Worm (Caenorhabditis elegans): ENCODE data around the gene Y75B12A.2.

ce11 chrV:15127955-15128354 is 18.6 kb downstream of the Y75B12A.2 start, which contains the start of gene srr-7:
- TF ChIP-seq him-1 (tag; optimal IDR thresholded peaks at IDR 0.05) = no peak
- no peak for TF ChIP-seq W03F9.2 (tag; optimal IDR thresholded peaks at IDR 0.05)
